Worm (Caenorhabditis elegans) whole organism, L1 larva: ENCODE results near the gene tag-77.

ENCODE experiments used
- C16A3.4 ChIP-seq: fragments of 150-350 bp; optimal IDR thresholded peaks from 2 replicates; lab custom pipeline; 2014; ENCODE audit warnings: missing biosample characterization, missing genetic modification characterization
- C34B4.2 ChIP-seq: sonication (generic microtip); optimal IDR thresholded peaks from 2 replicates; lab custom pipeline; 2017; ENCODE audit warnings: mild to moderate bottlenecking, missing genetic modification characterization, missing compliant biosample characterization
- F16B12.6 ChIP-seq: fragments of 150-350 bp; optimal IDR thresholded peaks from 2 replicates; lab custom pipeline; 2014; ENCODE audit warnings: missing biosample characterization, missing genetic modification characterization
- Y116A8C.19 ChIP-seq: sonication (generic microtip); optimal IDR thresholded peaks from 2 replicates; lab custom pipeline; 2016; ENCODE audit warnings: missing compliant biosample characterization, missing genetic modification characterization, borderline replicate concordance
- aha-1 ChIP-seq: fragments of 150-350 bp; optimal IDR thresholded peaks from 2 replicates; lab custom pipeline; 2014; ENCODE audit warnings: missing biosample characterization, missing genetic modification characterization
- alr-1 ChIP-seq: fragments of 200-800 bp; sonication (Bioruptor generic); optimal IDR thresholded peaks from 2 replicates; lab custom pipeline; 2018; ENCODE audit warnings: borderline replicate concordance, mild to moderate bottlenecking, missing genetic modification characterization, missing compliant biosample characterization
- ama-1 ChIP-seq: fragments of 150-350 bp; optimal IDR thresholded peaks from 2 replicates; lab custom pipeline; 2014
- blmp-1 ChIP-seq: fragments of 150-350 bp; optimal IDR thresholded peaks from 2 replicates; lab custom pipeline; 2014; ENCODE audit warnings: missing biosample characterization, missing genetic modification characterization
- ceh-8 ChIP-seq: fragments of 200-800 bp; sonication (Bioruptor generic); optimal IDR thresholded peaks from 2 replicates; lab custom pipeline; 2018; ENCODE audit warnings: mild to moderate bottlenecking, missing genetic modification characterization, moderate library complexity, missing compliant biosample characterization
- ceh-82 ChIP-seq, 3 experiments: fragments of 150-350 bp in 1 of 3; sonication (generic microtip) in 2 of 3; optimal IDR thresholded peaks; 2 replicates each; lab custom pipeline; 2014 to 2017; ENCODE audit warnings: missing biosample characterization in 3 of 3, missing genetic modification characterization in 3 of 3
- ceh-88 ChIP-seq: fragments of 200-800 bp; sonication (Bioruptor generic); IDR thresholded peaks from 2 replicates; pipeline ENCODE4 v1.3.6; 2022; ENCODE audit warnings: missing genetic modification characterization, missing compliant biosample characterization
- ceh-90 ChIP-seq: sonication (generic microtip); optimal IDR thresholded peaks from 2 replicates; lab custom pipeline; 2016; ENCODE audit warnings: missing genetic modification characterization, missing compliant biosample characterization
- ets-5 ChIP-seq: fragments of 200-800 bp; sonication (Bioruptor generic); IDR thresholded peaks from 2 replicates; pipeline ENCODE4 v1.3.6; 2022; ENCODE audit warnings: missing genetic modification characterization, missing compliant biosample characterization
- fkh-10 ChIP-seq: sonication (generic microtip); optimal IDR thresholded peaks from 2 replicates; lab custom pipeline; 2017; ENCODE audit warnings: missing biosample characterization, missing genetic modification reagents, missing genetic modification characterization
- fkh-8 ChIP-seq: sonication (generic microtip); optimal IDR thresholded peaks from 2 replicates; lab custom pipeline; 2016; ENCODE audit warnings: mild to moderate bottlenecking, missing genetic modification characterization, missing compliant biosample characterization
- fos-1 ChIP-seq: fragments of 150-350 bp; optimal IDR thresholded peaks from 2 replicates; lab custom pipeline; 2014; ENCODE audit warnings: missing biosample characterization, missing genetic modification characterization
- grh-1 ChIP-seq: fragments of 200-800 bp; sonication (Bioruptor generic); IDR thresholded peaks from 2 replicates; pipeline ENCODE4 v1.3.6; 2022; ENCODE audit warnings: missing genetic modification reagents, missing genetic modification characterization, missing compliant biosample characterization
- hlh-4 ChIP-seq: sonication (generic microtip); optimal IDR thresholded peaks from 2 replicates; lab custom pipeline; 2016; ENCODE audit warnings: mild to moderate bottlenecking, missing genetic modification characterization, missing compliant biosample characterization
- hpl-2 ChIP-seq: fragments of 150-350 bp; optimal IDR thresholded peaks from 2 replicates; lab custom pipeline; 2014; ENCODE audit warnings: missing biosample characterization, missing genetic modification reagents, missing genetic modification characterization
- isw-1 ChIP-seq: fragments of 200-800 bp; sonication (Bioruptor generic); IDR thresholded peaks from 2 replicates; pipeline ENCODE4 v1.3.6; 2022; ENCODE audit warnings: missing genetic modification characterization, missing compliant biosample characterization
- jun-1 ChIP-seq: fragments of 150-350 bp; optimal IDR thresholded peaks from 2 replicates; lab custom pipeline; 2014; ENCODE audit warnings: missing biosample characterization, missing genetic modification reagents, missing genetic modification characterization
- lin-13 ChIP-seq: fragments of 150-350 bp; optimal IDR thresholded peaks from 2 replicates; lab custom pipeline; 2014; ENCODE audit warnings: missing biosample characterization, missing genetic modification reagents, missing genetic modification characterization
- lin-14 ChIP-seq: fragments of 200-800 bp; sonication (Bioruptor generic); optimal IDR thresholded peaks from 2 replicates; lab custom pipeline; 2018; ENCODE audit warnings: mild to moderate bottlenecking, missing genetic modification characterization, moderate library complexity, missing compliant biosample characterization
- lin-15B ChIP-seq: fragments of 150-350 bp; sonication (generic microtip); optimal IDR thresholded peaks from 3 replicates; lab custom pipeline; 2014; ENCODE audit warnings: missing biosample characterization, missing genetic modification characterization
- lin-35 ChIP-seq, 2 experiments: fragments of 150-350 bp; optimal IDR thresholded peaks; 2 replicates each; lab custom pipeline; 2014; ENCODE audit warnings: missing biosample characterization in 2 of 2, missing genetic modification characterization in 2 of 2, missing genetic modification reagents in 2 of 2
- lir-3 ChIP-seq: sonication (generic microtip); optimal IDR thresholded peaks from 2 replicates; lab custom pipeline; 2016; ENCODE audit warnings: mild to moderate bottlenecking, missing genetic modification characterization, moderate library complexity, missing compliant biosample characterization; ENCODE audit not compliant: poor library complexity
- lsy-2 ChIP-seq, 2 experiments: fragments of 150-350 bp; optimal IDR thresholded peaks; 2 replicates each; lab custom pipeline; 2014; ENCODE audit warnings: missing biosample characterization in 2 of 2, missing genetic modification characterization in 2 of 2
- mab-9 ChIP-seq: fragments of 200-800 bp; sonication (Bioruptor generic); IDR thresholded peaks from 2 replicates; pipeline ENCODE4 v1.3.6; 2022; ENCODE audit warnings: missing genetic modification reagents, missing genetic modification characterization, missing compliant biosample characterization
- mdl-1 ChIP-seq, 2 experiments: fragments of 150-350 bp; optimal IDR thresholded peaks; 2 replicates each; lab custom pipeline; 2014 to 2017; ENCODE audit warnings: missing biosample characterization in 2 of 2, missing genetic modification characterization in 2 of 2, inconsistent platforms in 1 of 2
- mef-2 ChIP-seq: fragments of 150-350 bp; optimal IDR thresholded peaks from 2 replicates; lab custom pipeline; 2014; ENCODE audit warnings: missing biosample characterization, missing genetic modification characterization
- mep-1 ChIP-seq: fragments of 150-350 bp; optimal IDR thresholded peaks from 2 replicates; lab custom pipeline; 2014; ENCODE audit warnings: missing biosample characterization, missing genetic modification characterization
- nhr-11 ChIP-seq: fragments of 150-350 bp; optimal IDR thresholded peaks from 2 replicates; lab custom pipeline; 2014; ENCODE audit warnings: missing biosample characterization, missing genetic modification characterization
- nhr-12 ChIP-seq: sonication (generic microtip); optimal IDR thresholded peaks from 2 replicates; lab custom pipeline; 2017; ENCODE audit warnings: missing biosample characterization, missing genetic modification characterization
- nhr-19 ChIP-seq: fragments of 200-800 bp; sonication (Bioruptor generic); conservative IDR thresholded peaks from 2 replicates; pipeline ENCODE4 v1.3.6; 2022; ENCODE audit warnings: missing genetic modification characterization, missing compliant biosample characterization
- nhr-76 ChIP-seq: sonication (generic microtip); optimal IDR thresholded peaks from 2 replicates; lab custom pipeline; 2017; ENCODE audit warnings: missing biosample characterization, missing genetic modification characterization
- nhr-84 ChIP-seq: sonication (generic microtip); optimal IDR thresholded peaks from 2 replicates; lab custom pipeline; 2017; ENCODE audit warnings: missing biosample characterization, missing genetic modification characterization
- nhr-90 ChIP-seq: sonication (generic microtip); optimal IDR thresholded peaks from 2 replicates; lab custom pipeline; 2016; ENCODE audit warnings: mild to moderate bottlenecking, missing genetic modification characterization, missing compliant biosample characterization; ENCODE audit not compliant: poor library complexity
- pag-3 ChIP-seq: sonication (generic microtip); optimal IDR thresholded peaks from 2 replicates; lab custom pipeline; 2017; ENCODE audit warnings: missing genetic modification characterization, mild to moderate bottlenecking, missing compliant biosample characterization, antibody characterized with exemption, borderline replicate concordance; ENCODE audit not compliant: insufficient read depth
- pax-3 ChIP-seq: fragments of 200-800 bp; sonication (Bioruptor generic); optimal IDR thresholded peaks from 2 replicates; lab custom pipeline; 2018; ENCODE audit warnings: mild to moderate bottlenecking, missing genetic modification characterization, moderate library complexity, missing compliant biosample characterization
- snpc-4 ChIP-seq: fragments of 150-350 bp; optimal IDR thresholded peaks from 2 replicates; lab custom pipeline; 2014; ENCODE audit warnings: missing biosample characterization, missing genetic modification characterization
- sup-37 ChIP-seq: fragments of 200-800 bp; sonication (Bioruptor generic); optimal IDR thresholded peaks from 2 replicates; lab custom pipeline; 2018; ENCODE audit warnings: mild to moderate bottlenecking, missing genetic modification characterization, missing compliant biosample characterization
- tbx-2 ChIP-seq: sonication (generic microtip); optimal IDR thresholded peaks from 2 replicates; lab custom pipeline; 2016; ENCODE audit warnings: missing genetic modification characterization, missing compliant biosample characterization
- unc-130 ChIP-seq: fragments of 150-350 bp; optimal IDR thresholded peaks from 2 replicates; lab custom pipeline; 2017; ENCODE audit warnings: missing biosample characterization, missing genetic modification characterization, inconsistent platforms
- unc-30 ChIP-seq: sonication (generic microtip); optimal IDR thresholded peaks from 2 replicates; lab custom pipeline; 2017; ENCODE audit warnings: missing biosample characterization, missing genetic modification characterization
- unc-62 ChIP-seq: fragments of 150-350 bp; optimal IDR thresholded peaks from 2 replicates; lab custom pipeline; 2014; ENCODE audit warnings: missing biosample characterization, missing genetic modification reagents, missing genetic modification characterization
- unc-98 ChIP-seq: fragments of 200-800 bp; sonication (Bioruptor generic); IDR thresholded peaks from 2 replicates; pipeline ENCODE4 v1.3.6; 2022; ENCODE audit warnings: missing genetic modification characterization, missing compliant biosample characterization
- vab-15 ChIP-seq: sonication (generic microtip); optimal IDR thresholded peaks from 2 replicates; lab custom pipeline; 2017; ENCODE audit warnings: missing genotype, mild to moderate bottlenecking, missing genetic modification characterization, missing compliant biosample characterization
- xbp-1 ChIP-seq: sonication (generic microtip); optimal IDR thresholded peaks from 2 replicates; lab custom pipeline; 2016; ENCODE audit warnings: missing genetic modification characterization, missing compliant biosample characterization

Gene tag-77

DNA sequence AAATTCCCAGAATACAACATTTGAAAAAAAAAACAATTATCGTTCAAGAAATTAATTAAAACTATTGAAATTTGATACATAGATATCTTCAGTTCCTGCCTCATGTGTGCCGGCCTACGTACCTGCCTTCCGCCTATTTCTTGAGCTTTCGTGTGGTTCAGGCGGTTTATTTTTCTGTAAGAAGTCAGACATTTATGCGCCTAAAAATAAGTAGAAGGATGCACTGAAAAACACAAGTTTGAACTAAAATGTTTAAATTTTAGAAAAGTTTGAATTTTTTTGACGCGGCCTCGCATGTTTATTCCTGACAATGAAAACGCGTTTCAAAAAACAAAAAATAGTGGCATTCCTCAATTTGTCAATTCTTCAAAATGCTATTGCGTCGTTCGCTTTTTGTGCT is 36.6 kb downstream of the tag-77 start, which contains the start of gene C28C12.11:
Gene C28C12.11 (plus strand): TSS at position 301 of the 400 bp plus-strand sequence.
- TF ChIP-seq ets-5, result no peak
- no peak for TF ChIP-seq Y116A8C.19
- TF ChIP-seq C34B4.2 (tag; lab: Kevin White, UChicago), result no peak
- TF ChIP-seq unc-30 (tag; lab: Kevin White, UChicago), result no peak
- TF ChIP-seq pag-3 (tag; lab: Kevin White, UChicago), result no peak
- no peak for TF ChIP-seq jun-1 (tag; lab: Kevin White, UChicago)
- TF ChIP-seq mef-2 (tag; lab: Kevin White, UChicago), result no peak
- no peak for TF ChIP-seq mab-9 (GFP tag; lab: Robert Waterston, UW)
- TF ChIP-seq pax-3 (tag; lab: Kevin White, UChicago), result no peak
- TF ChIP-seq nhr-90, result no peak
- TF ChIP-seq ceh-82 (tag; optimal IDR thresholded peaks at IDR 0.05; lab: Kevin White, UChicago), result no peak
- no peak for TF ChIP-seq lir-3 (tag; lab: Kevin White, UChicago)
- no peak for TF ChIP-seq ceh-8
- no peak for TF ChIP-seq unc-130
- TF ChIP-seq lin-13 (GFP tag; lab: Kevin White, UChicago), result no peak
- no peak for TF ChIP-seq unc-98 (GFP tag; lab: Robert Waterston, UW)
- TF ChIP-seq lsy-2 (tag; optimal IDR thresholded peaks at IDR 0.05; lab: Kevin White, UChicago), result no peak
- TF ChIP-seq unc-62, result no peak

DNA sequence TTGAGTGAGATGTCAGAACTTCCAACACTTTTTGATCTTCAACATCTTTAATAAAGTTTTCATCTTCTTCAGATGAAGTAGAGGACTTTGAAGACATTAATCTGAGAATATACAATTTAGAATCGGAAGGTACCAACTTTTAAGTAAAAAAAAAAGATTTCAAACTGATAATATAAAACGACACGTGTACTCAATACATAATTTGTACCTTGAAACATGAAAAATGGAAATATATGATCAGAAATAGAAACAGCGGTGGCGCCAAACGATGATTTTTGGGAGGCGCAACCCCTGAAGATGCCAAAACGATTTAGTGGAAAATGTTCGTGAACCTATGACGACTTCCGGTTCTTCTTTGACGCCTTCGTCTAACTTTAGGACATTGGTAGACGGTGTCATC is 37.9 kb downstream of the tag-77 start, which contains the start of gene oat-1:
Gene oat-1 (minus strand): TSS at position 101 of the 400 bp plus-strand sequence.
- no peak for TF ChIP-seq unc-30 (tag; lab: Kevin White, UChicago)
- TF ChIP-seq blmp-1, result no peak
- no peak for TF ChIP-seq fkh-8 (tag; lab: Kevin White, UChicago)
- TF ChIP-seq vab-15 (tag; lab: Kevin White, UChicago), result no peak
- no peak for TF ChIP-seq mab-9 (GFP tag; lab: Robert Waterston, UW)
- TF ChIP-seq hlh-4 (tag; lab: Kevin White, UChicago), result no peak
- TF ChIP-seq grh-1 (GFP tag; lab: Robert Waterston, UW), result no peak
- no peak for TF ChIP-seq nhr-19
- no peak for TF ChIP-seq nhr-76
- TF ChIP-seq F16B12.6, result no peak
- no peak for TF ChIP-seq nhr-12
- TF ChIP-seq tbx-2, result no peak
- no peak for TF ChIP-seq unc-62
- TF ChIP-seq mef-2 (tag; lab: Kevin White, UChicago), result no peak
- TF ChIP-seq snpc-4 (tag; lab: Kevin White, UChicago), result no peak

DNA sequence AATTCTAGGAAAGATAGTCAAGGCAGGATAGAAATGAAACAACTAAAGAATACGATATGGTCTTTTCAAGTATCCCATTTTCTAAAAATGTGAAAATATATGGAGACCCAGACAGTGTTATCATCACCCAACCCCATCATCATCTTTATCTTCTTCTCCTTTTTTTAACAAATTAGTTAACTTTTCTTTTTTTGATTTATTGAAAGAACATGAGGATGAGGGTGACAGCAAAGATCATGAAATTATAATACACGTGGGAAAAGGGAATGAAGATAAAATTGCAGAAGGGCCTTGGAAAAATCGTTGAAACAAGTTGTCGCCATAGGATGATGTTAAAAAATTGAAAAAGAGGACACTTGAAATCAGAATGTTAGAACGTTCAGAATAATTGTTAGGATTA is 46.2 kb downstream of the tag-77 start:
- TF ChIP-seq pag-3 (tag; lab: Kevin White, UChicago) (no peak), ama-1 (lab: Kevin White, UChicago) (no peak), mep-1 (no peak), hpl-2 (GFP tag; lab: Kevin White, UChicago) (no peak), ceh-88 (GFP tag; lab: Robert Waterston, UW) (no peak), pax-3 (tag; lab: Kevin White, UChicago) (no peak), ceh-90 (tag; lab: Kevin White, UChicago) (no peak), xbp-1 (no peak), unc-30 (tag; lab: Kevin White, UChicago) (no peak), ceh-8 (no peak), nhr-76 (no peak), nhr-11 (no peak), lin-14 (GFP tag; lab: Kevin White, UChicago) (peak; percentile 55), C16A3.4 (no peak), mdl-1 (tag; optimal IDR thresholded peaks at IDR 0.05; lab: Kevin White, UChicago) (no peak), fkh-10 (GFP tag; lab: Kevin White, UChicago) (no peak), lin-15B (no peak), isw-1 (GFP tag; lab: Robert Waterston, UW) (no peak), Y116A8C.19 (no peak), unc-98 (GFP tag; lab: Robert Waterston, UW) (no peak), C34B4.2 (tag; lab: Kevin White, UChicago) (no peak), ets-5 (no peak), lir-3 (tag; lab: Kevin White, UChicago) (no peak), nhr-84 (no peak), grh-1 (GFP tag; lab: Robert Waterston, UW) (no peak), sup-37 (GFP tag; lab: Kevin White, UChicago) (no peak), nhr-90 (no peak), lin-35 (GFP tag; optimal IDR thresholded peaks at IDR 0.05; lab: Kevin White, UChicago) (peak in 1 of 2 experiments; percentile 34), mab-9 (GFP tag; lab: Robert Waterston, UW) (no peak), fkh-8 (tag; lab: Kevin White, UChicago) (no peak), aha-1 (tag; lab: Kevin White, UChicago) (no peak), fos-1 (tag; lab: Kevin White, UChicago) (no peak), alr-1 (tag; lab: Kevin White, UChicago) (no peak), nhr-12 (no peak)
